Fruit fly (Drosophila melanogaster): ENCODE measurements around the gene vri.
A peak's percentile ranks its signal among the peaks of the same experiment; 100 is the strongest.

The vri gene

DNA sequence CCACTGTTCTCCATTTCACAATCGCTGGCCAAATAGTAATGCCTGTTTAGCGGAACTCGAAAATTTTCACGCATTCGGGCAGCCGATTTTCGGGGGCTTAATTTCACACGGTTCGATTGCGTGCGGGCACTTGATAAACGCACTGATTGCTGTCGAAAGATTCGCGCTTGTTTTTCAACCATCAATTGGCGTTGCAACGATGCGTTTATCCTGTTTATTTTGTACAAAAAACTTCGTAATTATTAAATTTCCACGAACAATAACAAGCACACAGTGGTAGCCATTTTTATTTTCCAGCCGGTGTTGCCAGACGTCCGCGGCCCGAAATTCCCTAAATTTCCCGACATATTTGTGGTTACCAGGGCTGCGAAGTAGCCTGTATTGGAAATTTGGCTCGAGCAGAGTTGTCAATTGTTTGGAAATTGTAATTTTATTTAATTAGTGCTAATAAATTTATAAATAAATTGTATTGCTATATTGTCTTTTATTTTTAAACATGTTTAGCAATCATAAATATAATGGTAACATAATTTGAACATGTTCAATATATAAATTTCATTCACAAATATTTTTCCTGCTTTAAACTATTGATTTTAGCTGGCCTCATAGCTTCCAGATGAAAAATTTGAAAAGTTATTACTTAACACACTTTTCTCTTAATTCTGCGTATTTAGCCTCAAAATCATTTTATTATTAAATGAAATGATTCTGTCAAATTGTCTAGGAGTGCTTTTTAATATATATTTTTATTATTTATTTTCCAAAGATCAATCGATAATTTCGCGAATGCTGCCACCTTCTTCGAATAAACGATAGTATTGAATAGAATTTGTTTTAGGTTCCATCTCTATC lies 37.9 kb downstream of the vri start, which contains the start of the genes Ncoa6 and cype (continued):
- TF ChIP-seq HLH3B (GFP tag; IDR thresholded peaks at IDR 0.05), result no peak
- 0 out of 2 replicates have a peak, but pooled peaks have one; percentile 27 for TF ChIP-seq klu (GFP tag; IDR thresholded peaks at IDR 0.05)
- TF ChIP-seq nau (GFP tag; optimal IDR thresholded peaks at IDR 0.05), result no peak
- TF ChIP-seq schlank (tag; optimal IDR thresholded peaks at IDR 0.05), result peak; percentile 9
- no peak for TF ChIP-seq ssp (GFP tag; IDR thresholded peaks at IDR 0.05)
- TF ChIP-seq sr (GFP tag; IDR thresholded peaks at IDR 0.05), result no peak
- TF ChIP-seq CG9437 (GFP tag; optimal IDR thresholded peaks at IDR 0.05), result peak; percentile 59
- peak; percentile 84 for TF ChIP-seq bbx (GFP tag; IDR thresholded peaks at IDR 0.05; ENCODE audit: partially characterized antibody)
- TF ChIP-seq NfI (GFP tag; optimal IDR thresholded peaks at IDR 0.05), result peak; percentile 37
- no peak for TF ChIP-seq salm (tag; optimal IDR thresholded peaks at IDR 0.05)
- no peak for TF ChIP-seq Dad (GFP tag; optimal IDR thresholded peaks at IDR 0.05)
- no peak for TF ChIP-seq chm (GFP tag; IDR thresholded peaks at IDR 0.05)
- TF ChIP-seq Camta (GFP tag; optimal IDR thresholded peaks at IDR 0.05), result no peak
- peak; percentile 49 for TF ChIP-seq Sox102F (GFP tag; optimal IDR thresholded peaks at IDR 0.05)
- peak; percentile 86 for TF ChIP-seq zen2 (GFP tag; IDR thresholded peaks at IDR 0.05; ENCODE audit: partially characterized antibody)
- TF ChIP-seq row (GFP tag; IDR thresholded peaks at IDR 0.05), result peak; percentile 84
- TF ChIP-seq sima (GFP tag; optimal IDR thresholded peaks at IDR 0.05), result no peak
- peak; percentile 75 for TF ChIP-seq Rfx (GFP tag; IDR thresholded peaks at IDR 0.05)
- TF ChIP-seq CG31365 (tag; optimal IDR thresholded peaks at IDR 0.05), result no peak
- peak; percentile 17; the same call in 1 of the 2 replicates for TF ChIP-seq lmd (GFP tag; IDR thresholded peaks at IDR 0.05)
- TF ChIP-seq CHES-1-like (GFP tag; optimal IDR thresholded peaks at IDR 0.05), result no peak
- no peak for TF ChIP-seq CG17568 (GFP tag; optimal IDR thresholded peaks at IDR 0.05)
- TF ChIP-seq CG4617 (GFP tag; optimal IDR thresholded peaks at IDR 0.05; ENCODE audit: borderline replicate concordance), result peak; percentile 2
- peak; percentile 23 for TF ChIP-seq CG7556 (GFP tag; optimal IDR thresholded peaks at IDR 0.05)
- no peak for TF ChIP-seq CG11560 (tag; IDR thresholded peaks at IDR 0.05)
- TF ChIP-seq zfh1 (GFP tag; IDR thresholded peaks at IDR 0.05), result no peak
- peak; percentile 60 for TF ChIP-seq lab (GFP tag; optimal IDR thresholded peaks at IDR 0.05)
- TF ChIP-seq Ada2b (GFP tag; IDR thresholded peaks at IDR 0.05), result no peak
- TF ChIP-seq CG9817 (tag; optimal IDR thresholded peaks at IDR 0.05), result peak; percentile 63
- no peak for TF ChIP-seq Fer1 (GFP tag; optimal IDR thresholded peaks at IDR 0.05)
- no peak for TF ChIP-seq ab (GFP tag; optimal IDR thresholded peaks at IDR 0.05)
- no peak for TF ChIP-seq Bteb2 (GFP tag; optimal IDR thresholded peaks at IDR 0.05)
- TF ChIP-seq wek (GFP tag; optimal IDR thresholded peaks at IDR 0.05), result no peak
- TF ChIP-seq Dip2 (GFP tag; IDR thresholded peaks at IDR 0.05), result no peak
- TF ChIP-seq CG6272 (GFP tag; IDR thresholded peaks at IDR 0.05), result 0 out of 2 replicates have a peak, but pooled peaks have one; percentile 4
- TF ChIP-seq CG7271 (tag; optimal IDR thresholded peaks at IDR 0.05), result no peak
- TF ChIP-seq CG13775 (GFP tag; optimal IDR thresholded peaks at IDR 0.05), result peak; percentile 65
- no peak for TF ChIP-seq hth (optimal IDR thresholded peaks at IDR 0.05)
- TF ChIP-seq amos (GFP tag; IDR thresholded peaks at IDR 0.05; ENCODE audit: partially characterized antibody), result peak; percentile 88
- no peak for TF ChIP-seq CG10979 (tag; optimal IDR thresholded peaks at IDR 0.05)
- no peak for TF ChIP-seq gro (GFP tag; optimal IDR thresholded peaks at IDR 0.05)
- no peak for TF ChIP-seq tio (GFP tag; optimal IDR thresholded peaks at IDR 0.05)
- no peak for TF ChIP-seq Myb (GFP tag; optimal IDR thresholded peaks at IDR 0.05)
- no peak for TF ChIP-seq CG17328 (GFP tag; IDR thresholded peaks at IDR 0.05)
- no peak for TF ChIP-seq CG31388 (GFP tag; optimal IDR thresholded peaks at IDR 0.05)
- TF ChIP-seq E2f1 (GFP tag; IDR thresholded peaks at IDR 0.05), result peak; percentile 54
- TF ChIP-seq Ets65A (GFP tag), result peak; percentile 70
- TF ChIP-seq YL-1 (GFP tag; optimal IDR thresholded peaks at IDR 0.05), result peak; percentile 48
- TF ChIP-seq fd96Cb (tag; optimal IDR thresholded peaks at IDR 0.05), result peak; percentile 41
- no peak for TF ChIP-seq HLH54F (GFP tag; optimal IDR thresholded peaks at IDR 0.05)

All from whole organism, embryonic.